Worm (Caenorhabditis elegans) whole organism, late embryonic: ENCODE measurements around the gene ZK470.2.

Experiments
- C08G9.2 ChIP-seq: sonication (generic microtip); optimal IDR thresholded peaks from 2 replicates; lab custom pipeline; 2016; ENCODE audit warnings: mild to moderate bottlenecking, missing genetic modification characterization, moderate library complexity, missing compliant biosample characterization
- C38D4.7 ChIP-seq: fragments of 200-800 bp; sonication (Bioruptor generic); optimal IDR thresholded peaks from 2 replicates; lab custom pipeline; 2018; ENCODE audit warnings: mild to moderate bottlenecking, missing genetic modification characterization, moderate library complexity, missing compliant biosample characterization
- K02D7.2 ChIP-seq: sonication (generic microtip); optimal IDR thresholded peaks from 2 replicates; lab custom pipeline; 2017; ENCODE audit warnings: mild to moderate bottlenecking, missing genetic modification characterization, missing compliant biosample characterization
- T23F11.4 ChIP-seq: fragments of 200-800 bp; sonication (Bioruptor generic); optimal IDR thresholded peaks from 2 replicates; lab custom pipeline; 2018; ENCODE audit warnings: mild to moderate bottlenecking, missing genetic modification characterization, missing compliant biosample characterization
- ama-1 ChIP-seq: fragments of 150-350 bp; optimal IDR thresholded peaks from 2 replicates; lab custom pipeline; 2014
- ceh-14 ChIP-seq: sonication (generic microtip); optimal IDR thresholded peaks from 2 replicates; lab custom pipeline; 2016; ENCODE audit warnings: missing genotype, missing genetic modification characterization, missing compliant biosample characterization
- ceh-2 ChIP-seq: sonication (generic microtip); optimal IDR thresholded peaks from 2 replicates; lab custom pipeline; 2016; ENCODE audit warnings: missing genotype, missing genetic modification characterization, missing compliant biosample characterization
- ceh-31 ChIP-seq: sonication (generic microtip); optimal IDR thresholded peaks from 2 replicates; lab custom pipeline; 2016; ENCODE audit warnings: missing genetic modification characterization, missing compliant biosample characterization
- ceh-45 ChIP-seq: fragments of 200-800 bp; sonication (Bioruptor generic); IDR thresholded peaks from 2 replicates; pipeline ENCODE4 v1.3.6; 2022; ENCODE audit warnings: missing genetic modification reagents, missing genetic modification characterization, missing compliant biosample characterization
- ceh-6 ChIP-seq: fragments of 200-800 bp; sonication (Bioruptor generic); optimal IDR thresholded peaks from 2 replicates; lab custom pipeline; 2018; ENCODE audit warnings: mild to moderate bottlenecking, missing genetic modification characterization, missing compliant biosample characterization
- che-1 ChIP-seq: sonication (generic microtip); optimal IDR thresholded peaks from 2 replicates; lab custom pipeline; 2016; ENCODE audit warnings: mild to moderate bottlenecking, missing genetic modification characterization, missing compliant biosample characterization
- dmd-4 ChIP-seq: sonication (generic microtip); optimal IDR thresholded peaks from 2 replicates; lab custom pipeline; 2016; ENCODE audit warnings: borderline replicate concordance, missing genetic modification characterization, missing compliant biosample characterization
- elt-4 ChIP-seq: sonication (generic microtip); optimal IDR thresholded peaks from 2 replicates; lab custom pipeline; 2016; ENCODE audit warnings: missing genetic modification characterization, missing compliant biosample characterization
- ets-4 ChIP-seq: sonication (generic microtip); optimal IDR thresholded peaks from 2 replicates; lab custom pipeline; 2016; ENCODE audit warnings: missing genetic modification characterization, missing compliant biosample characterization
- fax-1 ChIP-seq: sonication (generic microtip); optimal IDR thresholded peaks from 2 replicates; lab custom pipeline; 2016; ENCODE audit warnings: missing genotype, missing genetic modification characterization, missing compliant biosample characterization
- fkh-10 ChIP-seq: fragments of 150-350 bp; optimal IDR thresholded peaks from 2 replicates; lab custom pipeline; 2014; ENCODE audit warnings: missing biosample characterization, missing genetic modification reagents, missing genetic modification characterization
- fkh-6 ChIP-seq: sonication (generic microtip); optimal IDR thresholded peaks from 2 replicates; lab custom pipeline; 2016; ENCODE audit warnings: missing genetic modification characterization, missing compliant biosample characterization
- gmeb-2 ChIP-seq: sonication (generic microtip); optimal IDR thresholded peaks from 2 replicates; lab custom pipeline; 2016; ENCODE audit warnings: missing genetic modification characterization, inconsistent platforms, missing compliant biosample characterization
- hlh-30 ChIP-seq: sonication (generic microtip); optimal IDR thresholded peaks from 2 replicates; lab custom pipeline; 2017; ENCODE audit warnings: antibody characterized with exemption, missing genetic modification characterization, missing compliant biosample characterization; ENCODE audit not compliant: insufficient read depth
- lim-6 ChIP-seq: sonication (generic microtip); optimal IDR thresholded peaks from 2 replicates; lab custom pipeline; 2016; ENCODE audit warnings: missing genetic modification characterization, missing compliant biosample characterization
- nfya-1 ChIP-seq: sonication (generic microtip); optimal IDR thresholded peaks from 2 replicates; lab custom pipeline; 2017; ENCODE audit warnings: missing genetic modification characterization, mild to moderate bottlenecking, missing compliant biosample characterization, antibody characterized with exemption, moderate library complexity
- npax-4 ChIP-seq: sonication (generic microtip); optimal IDR thresholded peaks from 2 replicates; lab custom pipeline; 2016; ENCODE audit warnings: missing genetic modification characterization, missing compliant biosample characterization
- odd-2 ChIP-seq: sonication (generic microtip); optimal IDR thresholded peaks from 2 replicates; lab custom pipeline; 2017; ENCODE audit warnings: antibody characterized with exemption, mild to moderate bottlenecking, missing genetic modification characterization, missing compliant biosample characterization
- pat-9 ChIP-seq: fragments of 200-800 bp; sonication (Bioruptor generic); optimal IDR thresholded peaks from 2 replicates; lab custom pipeline; 2018; ENCODE audit warnings: mild to moderate bottlenecking, missing genetic modification characterization, moderate library complexity, missing compliant biosample characterization
- pha-2 ChIP-seq: sonication (generic microtip); optimal IDR thresholded peaks from 2 replicates; lab custom pipeline; 2017; ENCODE audit warnings: mild to moderate bottlenecking, missing genetic modification characterization, missing compliant biosample characterization
- pha-4 ChIP-seq: fragments of 150-350 bp; optimal IDR thresholded peaks from 2 replicates; lab custom pipeline; 2018; ENCODE audit warnings: missing biosample characterization, missing genetic modification reagents, missing genetic modification characterization
- pqm-1 ChIP-seq: sonication (generic microtip); optimal IDR thresholded peaks from 2 replicates; lab custom pipeline; 2016; ENCODE audit warnings: missing genetic modification characterization, missing compliant biosample characterization
- pros-1 ChIP-seq: fragments of 150-350 bp; optimal IDR thresholded peaks from 2 replicates; lab custom pipeline; 2014; ENCODE audit warnings: missing biosample characterization, missing genetic modification reagents, missing genetic modification characterization
- ref-2 ChIP-seq: sonication (generic microtip); optimal IDR thresholded peaks from 2 replicates; lab custom pipeline; 2016; ENCODE audit warnings: missing genetic modification characterization, missing compliant biosample characterization
- sox-2 ChIP-seq: fragments of 200-800 bp; sonication (Bioruptor generic); IDR thresholded peaks from 2 replicates; pipeline ENCODE4 v1.3.6; 2022; ENCODE audit warnings: missing genetic modification reagents, missing genetic modification characterization, missing compliant biosample characterization
- tbx-2 ChIP-seq: sonication (generic microtip); optimal IDR thresholded peaks from 2 replicates; lab custom pipeline; 2016; ENCODE audit warnings: missing genetic modification characterization, missing compliant biosample characterization
- unc-42 ChIP-seq: sonication (generic microtip); optimal IDR thresholded peaks from 2 replicates; lab custom pipeline; 2016; ENCODE audit warnings: missing genotype, missing genetic modification characterization, missing compliant biosample characterization
- unc-55 ChIP-seq: sonication (generic microtip); optimal IDR thresholded peaks from 2 replicates; lab custom pipeline; 2017; ENCODE audit warnings: missing biosample characterization, missing genetic modification reagents, missing genetic modification characterization
- zip-5 ChIP-seq: sonication (generic microtip); optimal IDR thresholded peaks from 2 replicates; lab custom pipeline; 2016; ENCODE audit warnings: missing genetic modification characterization, missing compliant biosample characterization

Gene ZK470.2

ce11 chrX:4157896-4158295 is 22.9 kb downstream of the ZK470.2 start:
- TF ChIP-seq fkh-6 (tag; lab: Kevin White, UChicago) (no peak), odd-2 (no peak), pha-4 (no peak), ref-2 (peak; percentile 28), gmeb-2 (tag; lab: Kevin White, UChicago) (no peak), pha-2 (no peak), hlh-30 (tag; lab: Kevin White, UChicago) (peak; percentile 52), ceh-2 (tag; lab: Kevin White, UChicago) (peak; percentile 5), pros-1 (no peak), tbx-2 (tag; lab: Kevin White, UChicago) (peak; percentile 41), pqm-1 (tag; lab: Kevin White, UChicago) (no peak), ceh-31 (tag; lab: Kevin White, UChicago) (peak; percentile 42), fax-1 (no peak), fkh-10 (no peak), npax-4 (tag; lab: Kevin White, UChicago) (no peak), lim-6 (tag; lab: Kevin White, UChicago) (no peak), nfya-1 (tag; lab: Kevin White, UChicago) (peak; percentile 17), unc-55 (GFP tag; lab: Kevin White, UChicago) (peak; percentile 96)

- TF ChIP-seq pqm-1 (tag; lab: Kevin White, UChicago) (no peak), unc-42 (tag; lab: Kevin White, UChicago) (peak; percentile 93)
Measured at ce11 chrX:4159185-4159871, 24.4 kb downstream of the ZK470.2 start.

- TF ChIP-seq ama-1 (lab: Kevin White, UChicago): no peak
Measured at ce11 chrX:4159929-4160328, 25.0 kb downstream of the ZK470.2 start.

- no peak for TF ChIP-seq ref-2
- no peak for TF ChIP-seq che-1
- no peak for TF ChIP-seq gmeb-2 (tag; lab: Kevin White, UChicago)
- TF ChIP-seq ceh-14 (tag; lab: Kevin White, UChicago): no peak
- no peak for TF ChIP-seq C08G9.2 (tag; lab: Kevin White, UChicago)
- no peak for TF ChIP-seq ceh-45 (GFP tag; lab: Robert Waterston, UW)
- TF ChIP-seq lim-6 (tag; lab: Kevin White, UChicago): no peak
- TF ChIP-seq hlh-30 (tag; lab: Kevin White, UChicago): no peak
- TF ChIP-seq dmd-4: no peak
- no peak for TF ChIP-seq C38D4.7 (GFP tag; lab: Kevin White, UChicago)
Measured at ce11 chrX:4161938-4162337, 27.0 kb downstream of the ZK470.2 start.

ce11 chrX:4163391-4163790 is 28.4 kb downstream of the ZK470.2 start, which contains the start of gene ZK470.1:
Gene ZK470.1 (plus strand): TSS chrX:4163691.
- TF ChIP-seq sox-2 (no peak), unc-42 (tag; lab: Kevin White, UChicago) (peak; percentile 40)

- no peak for TF ChIP-seq pha-4
- no peak for TF ChIP-seq sox-2
- no peak for TF ChIP-seq tbx-2 (tag; lab: Kevin White, UChicago)
- no peak for TF ChIP-seq elt-4
- no peak for TF ChIP-seq zip-5 (tag; lab: Kevin White, UChicago)
- TF ChIP-seq pat-9 (tag; lab: Kevin White, UChicago): no peak
- no peak for TF ChIP-seq T23F11.4 (GFP tag; lab: Kevin White, UChicago)
- no peak for TF ChIP-seq ets-4 (tag; lab: Kevin White, UChicago)
- TF ChIP-seq ceh-6 (GFP tag; lab: Kevin White, UChicago): no peak
- no peak for TF ChIP-seq ama-1 (lab: Kevin White, UChicago)
- no peak for TF ChIP-seq nfya-1 (tag; lab: Kevin White, UChicago)
- no peak for TF ChIP-seq K02D7.2 (tag; lab: Kevin White, UChicago)
- TF ChIP-seq pqm-1 (tag; lab: Kevin White, UChicago): no peak
Measured at ce11 chrX:4167150-4167549, 32.2 kb downstream of the ZK470.2 start, which contains the start of gene ZK470.14. Gene ZK470.14 (plus strand): TSS chrX:4167450.
